Worm (Caenorhabditis elegans): Measurements from ENCODE around the gene tat-2.

- no peak for TF ChIP-seq M03D4.4 (tag; optimal IDR thresholded peaks at IDR 0.05)
- no peak for TF ChIP-seq blmp-1 (tag; optimal IDR thresholded peaks at IDR 0.05)
- TF ChIP-seq nhr-12 (tag; optimal IDR thresholded peaks at IDR 0.05): no peak
- no peak for TF ChIP-seq elt-3 (tag; optimal IDR thresholded peaks at IDR 0.05)
- TF ChIP-seq lsy-2 (tag; optimal IDR thresholded peaks at IDR 0.05): no peak
- no peak for TF ChIP-seq pha-4 (tag; optimal IDR thresholded peaks at IDR 0.05)
- TF ChIP-seq nhr-76 (tag; optimal IDR thresholded peaks at IDR 0.05): no peak
- no peak for TF ChIP-seq ztf-11 (tag; optimal IDR thresholded peaks at IDR 0.05)
- no peak for TF ChIP-seq unc-62 (GFP tag; optimal IDR thresholded peaks at IDR 0.05)
These were observed 24.9 kb downstream of the tat-2 start for ce11 chrIV:4821843-4822242.

All from whole organism, mixed stage, embryonic.